Worm (Caenorhabditis elegans) whole organism, L4 larva: ENCODE measurements around the gene srx-14.

Source experiments
- D1046.2 ChIP-seq: fragments of 200-800 bp; sonication (Bioruptor generic); IDR thresholded peaks from 2 replicates; pipeline ENCODE4 v1.3.6; 2022; ENCODE audit warnings: missing genetic modification characterization, missing compliant biosample characterization
- F10B5.3 ChIP-seq: sonication (generic microtip); optimal IDR thresholded peaks from 2 replicates; lab custom pipeline; 2016; ENCODE audit warnings: mild to moderate bottlenecking, missing genetic modification characterization, missing compliant biosample characterization
- F44E2.7 ChIP-seq: fragments of 200-800 bp; sonication (Bioruptor generic); IDR thresholded peaks from 2 replicates; pipeline ENCODE4 v2.1.2; 2022; ENCODE audit warnings: missing genetic modification characterization, missing compliant biosample characterization
- F49E8.2 ChIP-seq: sonication (generic microtip); optimal IDR thresholded peaks from 2 replicates; lab custom pipeline; 2016; ENCODE audit warnings: missing compliant biosample characterization, mild to moderate bottlenecking, missing genetic modification characterization, borderline replicate concordance
- Y105C5A.15 ChIP-seq: fragments of 200-800 bp; sonication (Bioruptor generic); IDR thresholded peaks from 2 replicates; pipeline ENCODE4 v1.3.6; 2022; ENCODE audit warnings: missing genetic modification characterization, missing compliant biosample characterization
- Y5F2A.4 ChIP-seq: fragments of 200-800 bp; sonication (Bioruptor generic); optimal IDR thresholded peaks from 2 replicates; lab custom pipeline; 2018; ENCODE audit warnings: mild to moderate bottlenecking, missing genetic modification characterization, missing compliant biosample characterization
- Y75B8A.6 ChIP-seq: fragments of 200-800 bp; sonication (Bioruptor generic); IDR thresholded peaks from 2 replicates; pipeline ENCODE4 v1.3.6; 2022; ENCODE audit warnings: missing genetic modification reagents, missing genetic modification characterization, missing compliant biosample characterization
- ZK337.2 ChIP-seq: fragments of 200-800 bp; sonication (Bioruptor generic); IDR thresholded peaks from 2 replicates; pipeline ENCODE4 v1.3.6; 2022; ENCODE audit warnings: missing genetic modification reagents, missing genetic modification characterization, missing compliant biosample characterization
- ZK546.5 ChIP-seq, 2 experiments: sonication (generic microtip); optimal IDR thresholded peaks; 2 replicates each; lab custom pipeline; 2017; ENCODE audit warnings: missing biosample characterization in 2 of 2, missing genetic modification characterization in 2 of 2
- aha-1 ChIP-seq: fragments of 150-350 bp; peaks from one replicate; lab custom pipeline; 2014; ENCODE audit warnings: missing biosample characterization, missing genetic modification characterization
- aly-2 ChIP-seq: sonication (generic microtip); optimal IDR thresholded peaks from 2 replicates; lab custom pipeline; 2018; ENCODE audit warnings: missing biosample characterization, missing genetic modification characterization
- ceh-32 ChIP-seq: sonication (generic microtip); optimal IDR thresholded peaks from 2 replicates; lab custom pipeline; 2016; ENCODE audit warnings: mild to moderate bottlenecking, missing genetic modification characterization, missing compliant biosample characterization; ENCODE audit not compliant: poor library complexity
- ceh-44 ChIP-seq: fragments of 200-800 bp; sonication (Bioruptor generic); IDR thresholded peaks from 2 replicates; pipeline ENCODE4 v1.3.6; 2022; ENCODE audit warnings: missing genetic modification reagents, missing genetic modification characterization, missing compliant biosample characterization
- ceh-62 ChIP-seq: sonication (generic microtip); optimal IDR thresholded peaks from 2 replicates; lab custom pipeline; 2017; ENCODE audit warnings: missing biosample characterization, missing genetic modification characterization
- daf-12 ChIP-seq: fragments of 150-350 bp; optimal IDR thresholded peaks from 2 replicates; lab custom pipeline; 2014; ENCODE audit warnings: missing biosample characterization, missing genetic modification reagents, missing genetic modification characterization
- dmd-8 ChIP-seq: fragments of 200-800 bp; sonication (Bioruptor generic); IDR thresholded peaks from 2 replicates; pipeline ENCODE4 v1.3.6; 2022; ENCODE audit warnings: missing genetic modification characterization, missing compliant biosample characterization
- dpl-1 ChIP-seq: fragments of 150-350 bp; optimal IDR thresholded peaks from 2 replicates; lab custom pipeline; 2014; ENCODE audit warnings: missing biosample characterization, missing genetic modification reagents, missing genetic modification characterization
- duxl-1 ChIP-seq: sonication (generic microtip); optimal IDR thresholded peaks from 2 replicates; lab custom pipeline; 2016; ENCODE audit warnings: mild to moderate bottlenecking, missing genetic modification characterization, moderate library complexity, missing compliant biosample characterization; ENCODE audit not compliant: poor library complexity
- egl-27 ChIP-seq: sonication (generic microtip); optimal IDR thresholded peaks from 3 replicates; lab custom pipeline; 2017; ENCODE audit warnings: missing biosample characterization, missing genetic modification reagents, missing genetic modification characterization
- egl-43 ChIP-seq: fragments of 200-800 bp; sonication (Bioruptor generic); IDR thresholded peaks from 2 replicates; pipeline ENCODE4 v1.3.6; 2022; ENCODE audit warnings: missing genetic modification reagents, missing genetic modification characterization, missing compliant biosample characterization
- fkh-10 ChIP-seq: fragments of 150-350 bp; optimal IDR thresholded peaks from 2 replicates; lab custom pipeline; 2014; ENCODE audit warnings: missing biosample characterization, missing genetic modification reagents, missing genetic modification characterization
- fos-1 ChIP-seq: fragments of 150-350 bp; optimal IDR thresholded peaks from 2 replicates; lab custom pipeline; 2014; ENCODE audit warnings: missing biosample characterization, missing genetic modification characterization
- hmg-1.1 ChIP-seq: fragments of 200-800 bp; sonication (Bioruptor generic); IDR thresholded peaks from 2 replicates; pipeline ENCODE4 v1.3.6; 2022; ENCODE audit warnings: missing genetic modification reagents, missing genetic modification characterization, missing compliant biosample characterization
- lin-1 ChIP-seq: fragments of 200-800 bp; sonication (Bioruptor generic); IDR thresholded peaks from 2 replicates; pipeline ENCODE4 v1.3.6; 2022; ENCODE audit warnings: missing genetic modification reagents, missing genetic modification characterization, missing compliant biosample characterization
- lin-29 ChIP-seq: fragments of 200-800 bp; sonication (Bioruptor generic); IDR thresholded peaks from 2 replicates; pipeline ENCODE4 v1.3.6; 2022; ENCODE audit warnings: missing genetic modification reagents, missing genetic modification characterization, missing compliant biosample characterization
- madf-5 ChIP-seq, 2 experiments: fragments of 200-800 bp; sonication (Bioruptor generic); IDR thresholded peaks; 2 replicates each; pipeline ENCODE4 v1.3.6; 2022; ENCODE audit warnings: missing compliant biosample characterization in 2 of 2, missing genetic modification characterization in 2 of 2
- mdl-1 ChIP-seq, 2 experiments: fragments of 150-350 bp in 1 of 2; sonication (generic microtip) in 1 of 2; optimal IDR thresholded peaks; 2 replicates each; lab custom pipeline; 2014 to 2017; ENCODE audit warnings: missing biosample characterization in 2 of 2, missing genetic modification characterization in 2 of 2
- mxl-2 ChIP-seq: fragments of 200-800 bp; sonication (Bioruptor generic); conservative IDR thresholded peaks from 2 replicates; pipeline ENCODE4 v1.3.6; 2022; ENCODE audit warnings: missing genetic modification reagents, missing genetic modification characterization, missing compliant biosample characterization
- nhr-102 ChIP-seq: sonication (generic microtip); optimal IDR thresholded peaks from 2 replicates; lab custom pipeline; 2016; ENCODE audit warnings: mild to moderate bottlenecking, missing genetic modification characterization, moderate library complexity, missing compliant biosample characterization
- nhr-11 ChIP-seq: fragments of 150-350 bp; optimal IDR thresholded peaks from 2 replicates; lab custom pipeline; 2014; ENCODE audit warnings: missing biosample characterization, missing genetic modification characterization
- nhr-111 ChIP-seq: fragments of 200-800 bp; sonication (Bioruptor generic); optimal IDR thresholded peaks from 2 replicates; lab custom pipeline; 2018; ENCODE audit warnings: mild to moderate bottlenecking, missing genetic modification characterization, missing compliant biosample characterization
- nhr-28 ChIP-seq: fragments of 150-350 bp; optimal IDR thresholded peaks from 2 replicates; lab custom pipeline; 2014; ENCODE audit warnings: missing biosample characterization, missing genetic modification characterization
- nhr-41 ChIP-seq: fragments of 200-800 bp; sonication (Bioruptor generic); IDR thresholded peaks from 2 replicates; pipeline ENCODE4 v1.3.6; 2022; ENCODE audit warnings: missing genetic modification reagents, missing genetic modification characterization, missing compliant biosample characterization
- nhr-42 ChIP-seq: fragments of 200-800 bp; sonication (Bioruptor generic); IDR thresholded peaks from 2 replicates; pipeline ENCODE4 v1.3.6; 2022; ENCODE audit warnings: missing genetic modification characterization, missing compliant biosample characterization
- nhr-6 ChIP-seq: fragments of 150-350 bp; optimal IDR thresholded peaks from 2 replicates; lab custom pipeline; 2014; ENCODE audit warnings: missing biosample characterization, missing genetic modification characterization
- nhr-76 ChIP-seq: fragments of 150-350 bp; optimal IDR thresholded peaks from 2 replicates; lab custom pipeline; 2014; ENCODE audit warnings: missing biosample characterization, missing genetic modification characterization
- php-3 ChIP-seq: fragments of 200-800 bp; sonication (Bioruptor generic); IDR thresholded peaks from 2 replicates; pipeline ENCODE4 v1.3.6; 2022; ENCODE audit warnings: missing genetic modification reagents, missing genetic modification characterization, missing compliant biosample characterization
- set-16 ChIP-seq: fragments of 200-800 bp; sonication (Bioruptor generic); IDR thresholded peaks from 2 replicates; pipeline ENCODE4 v1.3.6; 2022; ENCODE audit warnings: missing genetic modification reagents, missing genetic modification characterization, missing compliant biosample characterization
- snpc-1.2 ChIP-seq: fragments of 200-800 bp; sonication (Bioruptor generic); IDR thresholded peaks from 2 replicates; pipeline ENCODE4 v1.3.6; 2022; ENCODE audit warnings: missing genetic modification reagents, missing genetic modification characterization, missing compliant biosample characterization
- snpc-4 ChIP-seq: fragments of 150-350 bp; optimal IDR thresholded peaks from 2 replicates; lab custom pipeline; 2014; ENCODE audit warnings: missing biosample characterization, missing genetic modification characterization
- spr-1 ChIP-seq: sonication (generic microtip); optimal IDR thresholded peaks from 2 replicates; lab custom pipeline; 2016; ENCODE audit warnings: mild to moderate bottlenecking, missing genetic modification characterization, missing compliant biosample characterization
- spr-3 ChIP-seq: fragments of 200-800 bp; sonication (Bioruptor generic); optimal IDR thresholded peaks from 2 replicates; lab custom pipeline; 2018; ENCODE audit warnings: mild to moderate bottlenecking, missing genetic modification characterization, missing compliant biosample characterization
- tag-97 ChIP-seq: fragments of 200-800 bp; sonication (Bioruptor generic); IDR thresholded peaks from 2 replicates; pipeline ENCODE4 v1.3.6; 2022; ENCODE audit warnings: missing genetic modification characterization, missing compliant biosample characterization
- tra-1 ChIP-seq: fragments of 200-800 bp; sonication (Bioruptor generic); IDR thresholded peaks from 2 replicates; pipeline ENCODE4 v1.3.6; 2022; ENCODE audit warnings: missing genetic modification reagents, missing genetic modification characterization, missing compliant biosample characterization
- unc-130 ChIP-seq: sonication (generic microtip); optimal IDR thresholded peaks from 2 replicates; lab custom pipeline; 2016; ENCODE audit warnings: missing genetic modification reagents, missing genetic modification characterization, missing compliant biosample characterization
- zfp-2 ChIP-seq: sonication (generic microtip); optimal IDR thresholded peaks from 2 replicates; lab custom pipeline; 2016; ENCODE audit warnings: mild to moderate bottlenecking, missing genetic modification characterization, missing compliant biosample characterization
- zfp-3 ChIP-seq: fragments of 200-800 bp; sonication (Bioruptor generic); conservative IDR thresholded peaks from 2 replicates; pipeline ENCODE4 v1.3.6; 2022; ENCODE audit warnings: missing genetic modification reagents, missing genetic modification characterization, missing compliant biosample characterization
- zip-2 ChIP-seq: fragments of 150-350 bp; optimal IDR thresholded peaks from 2 replicates; lab custom pipeline; 2014; ENCODE audit warnings: missing biosample characterization, missing genetic modification characterization
- ztf-7 ChIP-seq: fragments of 150-350 bp; optimal IDR thresholded peaks from 2 replicates; lab custom pipeline; 2014; ENCODE audit warnings: missing biosample characterization, missing genetic modification characterization

Gene srx-14

DNA sequence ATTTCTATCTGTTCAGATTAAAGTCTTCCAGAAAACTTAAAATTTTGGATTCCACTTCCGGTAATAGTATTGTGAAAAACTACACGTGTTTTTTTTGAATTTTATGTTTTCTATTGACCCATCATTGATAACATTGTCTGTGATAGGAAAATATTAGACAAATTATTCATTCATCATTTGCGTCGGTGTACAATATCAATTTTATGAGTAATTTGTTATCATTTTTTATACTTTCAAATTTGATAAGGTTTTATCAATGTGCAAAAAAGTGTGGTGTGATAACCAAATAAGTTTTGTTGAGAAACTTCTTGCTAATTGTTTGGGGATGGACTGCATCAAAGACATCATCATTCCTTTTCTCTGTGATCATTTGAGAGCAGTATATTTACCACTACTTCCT lies 38.1 kb downstream of the srx-14 start (continued):
- TF ChIP-seq unc-130 = no peak
- TF ChIP-seq dpl-1 (GFP tag; lab: Kevin White, UChicago) = no peak
- no peak for TF ChIP-seq nhr-11
- TF ChIP-seq nhr-41 (GFP tag; lab: Robert Waterston, UW) = no peak
- TF ChIP-seq daf-12 (tag; lab: Kevin White, UChicago) = no peak
- no peak for TF ChIP-seq ZK337.2 (GFP tag; lab: Robert Waterston, UW)
- no peak for TF ChIP-seq egl-43 (GFP tag; lab: Robert Waterston, UW)
- no peak for TF ChIP-seq lin-29 (GFP tag; lab: Robert Waterston, UW)
- TF ChIP-seq dmd-8 (GFP tag; lab: Robert Waterston, UW) = no peak
- peak; percentile 71 for TF ChIP-seq nhr-28 (tag; lab: Kevin White, UChicago)
- no peak for TF ChIP-seq lin-1 (GFP tag; lab: Robert Waterston, UW)
- TF ChIP-seq tra-1 = no peak
- peak; percentile 53 for TF ChIP-seq nhr-6 (tag; lab: Kevin White, UChicago)
- TF ChIP-seq snpc-4 = no peak
- TF ChIP-seq egl-27 = no peak
- TF ChIP-seq ceh-32 (tag; lab: Kevin White, UChicago) = no peak
- no peak for TF ChIP-seq nhr-42 (GFP tag; lab: Robert Waterston, UW)
- no peak for TF ChIP-seq aha-1
- TF ChIP-seq F49E8.2 (tag; lab: Kevin White, UChicago) = no peak
- no peak for TF ChIP-seq spr-1 (tag; lab: Kevin White, UChicago)
- TF ChIP-seq, all 104 proteins: peak for 8

DNA sequence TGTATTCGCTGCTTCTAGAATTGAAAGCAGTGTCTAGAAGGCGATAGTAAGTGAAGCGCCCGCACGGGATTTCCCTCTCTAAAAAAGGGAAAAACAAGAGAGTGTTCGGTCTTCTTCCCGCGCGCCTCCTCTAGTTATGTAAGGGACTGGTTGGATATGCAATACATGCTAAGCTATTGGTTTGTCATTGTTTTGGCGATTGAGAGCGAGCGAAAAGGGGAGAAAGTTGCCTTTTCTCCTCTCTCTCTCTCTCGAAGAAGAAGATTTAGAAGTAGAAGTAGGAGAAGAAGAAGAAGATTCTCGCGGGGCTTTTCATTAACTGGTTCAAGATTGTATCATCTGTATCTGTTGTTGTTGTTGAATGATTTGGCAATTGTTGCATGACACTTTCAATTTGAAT lies 39.5 kb downstream of the srx-14 start:
- TF ChIP-seq set-16 (GFP tag; lab: Robert Waterston, UW) = no peak
- no peak for TF ChIP-seq aly-2
- TF ChIP-seq, all 104 proteins: peak for 0

DNA sequence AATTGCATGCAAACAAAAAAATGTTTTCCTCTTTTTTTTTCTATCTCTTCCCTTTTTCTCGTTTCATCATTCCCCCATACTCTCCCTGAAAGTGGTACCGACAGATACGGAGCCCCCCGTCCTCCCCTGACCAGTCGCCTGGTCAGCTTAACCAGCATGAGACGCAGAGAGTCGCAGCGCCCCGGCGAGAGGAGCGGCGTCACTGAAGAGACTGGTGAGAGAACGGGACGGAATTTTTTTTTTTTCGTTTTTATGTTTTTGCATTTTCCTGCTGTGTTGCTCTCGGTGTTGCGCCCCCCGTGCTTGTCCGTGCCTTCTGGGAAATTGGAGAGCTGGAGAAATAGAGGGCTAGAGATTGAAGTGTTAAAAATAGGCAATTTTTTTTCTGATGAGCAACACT lies 43.2 kb downstream of the srx-14 start:
- TF ChIP-seq zfp-2 (tag; lab: Kevin White, UChicago) (no peak), spr-3 (GFP tag; lab: Kevin White, UChicago) (no peak), nhr-28 (tag; lab: Kevin White, UChicago) (peak; percentile 54), aly-2 (no peak), ceh-44 (GFP tag; lab: Robert Waterston, UW) (no peak), dpl-1 (GFP tag; lab: Kevin White, UChicago) (peak; percentile 56), hmg-1.1 (GFP tag; lab: Robert Waterston, UW) (peak; percentile 84), ZK546.5 (tag; optimal IDR thresholded peaks at IDR 0.05; lab: Kevin White, UChicago) (peak in 1 of 2 experiments; percentile 17), nhr-76 (tag; lab: Kevin White, UChicago) (no peak), egl-27 (no peak), fos-1 (tag; lab: Kevin White, UChicago) (no peak), php-3 (GFP tag; lab: Robert Waterston, UW) (peak; percentile 59; the same call in 1 of the 2 replicates), Y105C5A.15 (GFP tag; lab: Robert Waterston, UW) (no peak), Y75B8A.6 (GFP tag; lab: Robert Waterston, UW) (no peak), zip-2 (tag; lab: Kevin White, UChicago) (no peak), F44E2.7 (no peak), snpc-1.2 (0 out of 2 replicates have a peak, but pooled peaks have one; percentile 46), duxl-1 (tag; lab: Kevin White, UChicago) (peak; percentile 17), ceh-62 (tag; lab: Kevin White, UChicago) (no peak), fkh-10 (GFP tag; lab: Kevin White, UChicago) (peak; percentile 97), Y5F2A.4 (no peak), nhr-11 (peak; percentile 85), ztf-7 (tag; lab: Kevin White, UChicago) (no peak), egl-43 (GFP tag; lab: Robert Waterston, UW) (peak; percentile 80), madf-5 (GFP tag; IDR thresholded peaks at IDR 0.05; lab: Robert Waterston, UW) (0 out of 4 replicates have a peak, but pooled peaks of 1 of the 2 experiments have one; percentile 35), D1046.2 (GFP tag; lab: Robert Waterston, UW) (no peak), nhr-102 (tag; lab: Kevin White, UChicago) (peak; percentile 81), nhr-41 (GFP tag; lab: Robert Waterston, UW) (no peak), nhr-111 (GFP tag; lab: Kevin White, UChicago) (no peak), mdl-1 (tag; optimal IDR thresholded peaks at IDR 0.05; lab: Kevin White, UChicago) (peak; percentile 86 to 94), tag-97 (no peak), F10B5.3 (tag; lab: Kevin White, UChicago) (peak; percentile 46), zfp-3 (GFP tag; lab: Robert Waterston, UW) (no peak), mxl-2 (no peak)
